Fruit fly (Drosophila melanogaster): Measurements from ENCODE around the gene dpr16.
A peak's percentile ranks its signal among the peaks of the same experiment; 100 is the strongest.

The dpr16 gene

dm6 chr3R:5109078-5109477 is 41.6 kb upstream of the dpr16 start, which contains the start of gene CG43131:
TSS of gene CG43131 (minus strand) at chr3R:5109178.
- TF ChIP-seq lov (optimal IDR thresholded peaks at IDR 0.05), result no peak
- TF ChIP-seq lov (GFP tag; IDR thresholded peaks at IDR 0.05), result no peak
- no peak for TF ChIP-seq esg (GFP tag; conservative IDR thresholded peaks at IDR 0.05)
- TF ChIP-seq Xbp1 (GFP tag; optimal IDR thresholded peaks at IDR 0.05), result no peak
- no peak for TF ChIP-seq CG17612 (GFP tag; IDR thresholded peaks at IDR 0.05)
- no peak for TF ChIP-seq B-H1 (GFP tag; IDR thresholded peaks at IDR 0.05)
- TF ChIP-seq kah (GFP tag; optimal IDR thresholded peaks at IDR 0.05), result no peak
- TF ChIP-seq CG7987 (GFP tag; optimal IDR thresholded peaks at IDR 0.05), result no peak

- TF ChIP-seq CG3847 (GFP tag; IDR thresholded peaks at IDR 0.05), result no peak
- peak; percentile 90; the same call in 2 of the 3 replicates for TF ChIP-seq CG2199 (GFP tag; IDR thresholded peaks at IDR 0.05)
- no peak for TF ChIP-seq CG8290 (GFP tag; optimal IDR thresholded peaks at IDR 0.05)
- TF ChIP-seq CG8290 (tag; optimal IDR thresholded peaks at IDR 0.05), result no peak
- no peak for TF ChIP-seq usp (GFP tag; optimal IDR thresholded peaks at IDR 0.05)
- TF ChIP-seq CG9727 (GFP tag; optimal IDR thresholded peaks at IDR 0.05), result no peak
- no peak for TF ChIP-seq bigmax (GFP tag; optimal IDR thresholded peaks at IDR 0.05)
- TF ChIP-seq az2 (GFP tag; optimal IDR thresholded peaks at IDR 0.05), result no peak
- no peak for TF ChIP-seq CG18476 (GFP tag; optimal IDR thresholded peaks at IDR 0.05)
- no peak for TF ChIP-seq CG14667 (GFP tag; IDR thresholded peaks at IDR 0.05)
- no peak for TF ChIP-seq CG10321 (GFP tag; IDR thresholded peaks at IDR 0.05)
- TF ChIP-seq otp (GFP tag; IDR thresholded peaks at IDR 0.05), result 0 out of 3 replicates have a peak, but pooled peaks have one; percentile 33
- no peak for TF ChIP-seq slp2 (GFP tag; optimal IDR thresholded peaks at IDR 0.05)
- TF ChIP-seq knrl (GFP tag; IDR thresholded peaks at IDR 0.05; ENCODE audit: partially characterized antibody), result no peak
- TF ChIP-seq CG4404 (GFP tag; IDR thresholded peaks at IDR 0.05), result no peak
- TF ChIP-seq croc (GFP tag; conservative IDR thresholded peaks at IDR 0.05), result no peak
- peak; percentile 19; the same call in 1 of the 2 replicates for TF ChIP-seq amos (GFP tag; IDR thresholded peaks at IDR 0.05; ENCODE audit: partially characterized antibody)
- TF ChIP-seq jing (GFP tag; optimal IDR thresholded peaks at IDR 0.05), result no peak
- TF ChIP-seq schlank (tag; optimal IDR thresholded peaks at IDR 0.05), result no peak
- peak; percentile 98 for TF ChIP-seq twi (tag; optimal IDR thresholded peaks at IDR 0.05)
- no peak for TF ChIP-seq row (GFP tag; IDR thresholded peaks at IDR 0.05)
- no peak for TF ChIP-seq grau (tag; optimal IDR thresholded peaks at IDR 0.05)
- no peak for TF ChIP-seq pita (GFP tag; optimal IDR thresholded peaks at IDR 0.05)
- peak; percentile 96 for TF ChIP-seq D (optimal IDR thresholded peaks at IDR 0.05)
- peak; percentile 51 for TF ChIP-seq D (GFP tag; optimal IDR thresholded peaks at IDR 0.05)
- peak; percentile 97 for TF ChIP-seq kni (GFP tag; optimal IDR thresholded peaks at IDR 0.05)
- TF ChIP-seq hth (optimal IDR thresholded peaks at IDR 0.05), result peak; percentile 65
- no peak for TF ChIP-seq sc (optimal IDR thresholded peaks at IDR 0.05)
- TF ChIP-seq sc (GFP tag; optimal IDR thresholded peaks at IDR 0.05), result no peak
- no peak for TF ChIP-seq so (GFP tag; IDR thresholded peaks at IDR 0.05)
- no peak for TF ChIP-seq Atf3 (GFP tag; optimal IDR thresholded peaks at IDR 0.05)
- no peak for TF ChIP-seq jumu (GFP tag; optimal IDR thresholded peaks at IDR 0.05)
- no peak for TF ChIP-seq tx (GFP tag; optimal IDR thresholded peaks at IDR 0.05)
- no peak for TF ChIP-seq CG10366 (GFP tag; IDR thresholded peaks at IDR 0.05)
- TF ChIP-seq aop (GFP tag; IDR thresholded peaks at IDR 0.05), result no peak
- TF ChIP-seq Opbp (GFP tag; IDR thresholded peaks at IDR 0.05; ENCODE audit: partially characterized antibody), result 0 out of 3 replicates have a peak, but pooled peaks have one; percentile 28
- peak; percentile 91 for TF ChIP-seq Kr (GFP tag; optimal IDR thresholded peaks at IDR 0.05)
- no peak for TF ChIP-seq CG18764 (GFP tag; optimal IDR thresholded peaks at IDR 0.05)
- TF ChIP-seq Hsf (GFP tag; optimal IDR thresholded peaks at IDR 0.05), result no peak
- peak; percentile 67 for TF ChIP-seq Med (GFP tag)
- no peak for TF ChIP-seq CG2202 (tag; optimal IDR thresholded peaks at IDR 0.05)
- TF ChIP-seq mirr (GFP tag; optimal IDR thresholded peaks at IDR 0.05), result no peak
- peak in 1 of 3 experiments; percentile 77 for TF ChIP-seq Stat92E (GFP tag; optimal IDR thresholded peaks at IDR 0.05)
Observed at dm6 chr3R:5109558-5110211, 41.0 kb upstream of the dpr16 start.

Measured in whole organism, embryonic.